Fruit fly (Drosophila melanogaster) whole organism, embryonic: ENCODE data around the gene CG7943.

Experiments
- Abd-B ChIP-seq: fragments of 200-800 bp; sonication (Bioruptor generic); optimal IDR thresholded peaks from 2 replicates; lab custom pipeline; 2018; ENCODE audit warnings: missing biosample characterization, mild to moderate bottlenecking, missing genetic modification characterization, moderate library complexity
- Bdp1 ChIP-seq: fragments of 200-800 bp; sonication (Bioruptor generic); optimal IDR thresholded peaks from 3 replicates; lab custom pipeline; 2016; ENCODE audit warnings: missing biosample characterization, missing genetic modification characterization
- BtbVII ChIP-seq: fragments of 200-800 bp; sonication (Bioruptor generic); optimal IDR thresholded peaks from 3 replicates; lab custom pipeline; 2017; ENCODE audit warnings: missing biosample characterization, mild to moderate bottlenecking, missing genetic modification characterization
- CG10209 ChIP-seq: fragments of 200-800 bp; sonication (Bioruptor generic); optimal IDR thresholded peaks from 3 replicates; lab custom pipeline; 2017; ENCODE audit warnings: missing biosample characterization, mild to moderate bottlenecking, missing genetic modification characterization, missing genetic modification reagents
- CG10267 ChIP-seq: fragments of 200-800 bp; sonication (Bioruptor generic); optimal IDR thresholded peaks from 2 replicates; lab custom pipeline; 2018; ENCODE audit warnings: missing biosample characterization, mild to moderate bottlenecking, missing genetic modification characterization, moderate library complexity
- CG11723 ChIP-seq: fragments of 200-800 bp; sonication (Bioruptor generic); optimal IDR thresholded peaks from 2 replicates; lab custom pipeline; 2017; ENCODE audit warnings: missing biosample characterization, mild to moderate bottlenecking, missing genetic modification characterization
- CG12219 ChIP-seq: fragments of 200-800 bp; sonication (Bioruptor generic); optimal IDR thresholded peaks from 3 replicates; lab custom pipeline; 2018; ENCODE audit warnings: missing biosample characterization, mild to moderate bottlenecking, missing genetic modification characterization
- CG12236 ChIP-seq: fragments of 200-800 bp; sonication (Bioruptor generic); optimal IDR thresholded peaks from 2 replicates; lab custom pipeline; 2016; ENCODE audit warnings: missing biosample characterization, missing genetic modification characterization
- CG12744 ChIP-seq: fragments of 200-800 bp; sonication (Bioruptor generic); optimal IDR thresholded peaks from 2 replicates; lab custom pipeline; 2016; ENCODE audit warnings: missing biosample characterization, missing genetic modification characterization
- CG13296 ChIP-seq: fragments of 200-800 bp; sonication (Bioruptor generic); optimal IDR thresholded peaks from 3 replicates; lab custom pipeline; 2018; ENCODE audit warnings: missing biosample characterization, mild to moderate bottlenecking, missing genetic modification characterization
- CG14014 ChIP-seq: fragments of 200-800 bp; sonication (Bioruptor generic); IDR thresholded peaks from 2 replicates; pipeline ENCODE4 v1.3.6; 2022; ENCODE audit warnings: missing biosample characterization, missing genetic modification characterization
- CG14965 ChIP-seq: fragments of 200-800 bp; sonication (Bioruptor generic); optimal IDR thresholded peaks from 2 replicates; lab custom pipeline; 2016; ENCODE audit warnings: missing biosample characterization, missing genetic modification characterization, borderline replicate concordance
- CG1529 ChIP-seq: fragments of 200-800 bp; sonication (Bioruptor generic); optimal IDR thresholded peaks from 3 replicates; lab custom pipeline; 2018; ENCODE audit warnings: missing biosample characterization, missing genetic modification characterization
- CG1603 ChIP-seq: fragments of 200-800 bp; sonication (Bioruptor generic); optimal IDR thresholded peaks from 2 replicates; lab custom pipeline; 2019; ENCODE audit warnings: missing biosample characterization, mild to moderate bottlenecking, missing genetic modification characterization, moderate library complexity
- CG16863 ChIP-seq: fragments of 200-800 bp; sonication (Bioruptor generic); optimal IDR thresholded peaks from 3 replicates; lab custom pipeline; 2016; ENCODE audit warnings: missing biosample characterization, missing genetic modification characterization
- CG31224 ChIP-seq: fragments of 200-800 bp; sonication (Bioruptor generic); IDR thresholded peaks from 2 replicates; pipeline ENCODE4 v1.3.6; 2022; ENCODE audit warnings: missing biosample characterization, missing genetic modification characterization
- CG31365 ChIP-seq: fragments of 200-800 bp; sonication (Bioruptor generic); optimal IDR thresholded peaks from 2 replicates; lab custom pipeline; 2018; ENCODE audit warnings: missing biosample characterization, mild to moderate bottlenecking, missing genetic modification characterization
- CG32532 ChIP-seq: fragments of 200-800 bp; sonication (Bioruptor generic); IDR thresholded peaks from 2 replicates; pipeline ENCODE4 v1.3.6; 2022; ENCODE audit warnings: missing biosample characterization, missing genetic modification characterization
- CG3838 ChIP-seq: fragments of 200-800 bp; sonication (Bioruptor generic); optimal IDR thresholded peaks from 3 replicates; lab custom pipeline; 2016; ENCODE audit warnings: missing biosample characterization, missing genetic modification characterization
- CG5953 ChIP-seq: fragments of 200-800 bp; sonication (Bioruptor generic); IDR thresholded peaks from 2 replicates; pipeline ENCODE4 v1.3.6; 2022; ENCODE audit warnings: missing biosample characterization, missing genetic modification characterization
- CG6175 ChIP-seq: fragments of 200-800 bp; sonication (Bioruptor generic); IDR thresholded peaks from 3 replicates; pipeline ENCODE4 v1.3.6; 2022; ENCODE audit warnings: missing biosample characterization, missing genetic modification characterization
- CG6272 ChIP-seq: fragments of 200-800 bp; sonication (Bioruptor generic); IDR thresholded peaks from 2 replicates; pipeline ENCODE4 v1.3.6; 2022; ENCODE audit warnings: missing biosample characterization, missing genetic modification characterization
- CG7839 ChIP-seq: fragments of 200-800 bp; sonication (Bioruptor generic); optimal IDR thresholded peaks from 3 replicates; lab custom pipeline; 2018; ENCODE audit warnings: missing biosample characterization, mild to moderate bottlenecking, missing genetic modification characterization, moderate library complexity
- Chrac-16 ChIP-seq: fragments of 200-800 bp; sonication (Bioruptor generic); optimal IDR thresholded peaks from 3 replicates; lab custom pipeline; 2016; ENCODE audit warnings: missing biosample characterization, missing genetic modification characterization
- Dad ChIP-seq: fragments of 200-800 bp; sonication (Bioruptor generic); optimal IDR thresholded peaks from 3 replicates; lab custom pipeline; 2016; ENCODE audit warnings: missing biosample characterization, missing genetic modification characterization
- Fer1 ChIP-seq: fragments of 200-800 bp; sonication (Bioruptor generic); optimal IDR thresholded peaks from 2 replicates; lab custom pipeline; 2017; ENCODE audit warnings: missing biosample characterization, mild to moderate bottlenecking, missing genetic modification characterization
- HLH4C ChIP-seq: fragments of 200-800 bp; sonication (Bioruptor generic); IDR thresholded peaks from 3 replicates; pipeline ENCODE4 v1.3.6; 2022; ENCODE audit warnings: missing biosample characterization, missing genetic modification characterization; ENCODE audit not compliant: partially characterized antibody
- Hmx ChIP-seq: fragments of 200-800 bp; sonication (Bioruptor generic); optimal IDR thresholded peaks from 2 replicates; lab custom pipeline; 2016; ENCODE audit warnings: missing biosample characterization, missing genetic modification characterization
- MBD-R2 ChIP-seq: fragments of 200-800 bp; sonication (Bioruptor generic); IDR thresholded peaks from 2 replicates; pipeline ENCODE4 v1.3.6; 2022; ENCODE audit warnings: missing biosample characterization, missing genetic modification characterization
- Mad ChIP-seq: fragments of 200-800 bp; sonication (Bioruptor generic); optimal IDR thresholded peaks from 2 replicates; lab custom pipeline; 2016; ENCODE audit warnings: missing biosample characterization, missing genetic modification characterization
- Side ChIP-seq: fragments of 200-800 bp; sonication (Bioruptor generic); optimal IDR thresholded peaks from 2 replicates; lab custom pipeline; 2016; ENCODE audit warnings: missing biosample characterization, missing genetic modification characterization
- Sry-δ ChIP-seq: fragments of 200-800 bp; sonication (Bioruptor generic); optimal IDR thresholded peaks from 2 replicates; lab custom pipeline; 2016; ENCODE audit warnings: missing biosample characterization, missing genetic modification characterization
- cato ChIP-seq: fragments of 200-800 bp; sonication (Bioruptor generic); optimal IDR thresholded peaks from 2 replicates; lab custom pipeline; 2016; ENCODE audit warnings: missing biosample characterization, missing genetic modification characterization, borderline replicate concordance
- corto ChIP-seq: fragments of 200-800 bp; sonication (Bioruptor generic); optimal IDR thresholded peaks from 2 replicates; lab custom pipeline; 2016; ENCODE audit warnings: missing biosample characterization, mild to moderate bottlenecking, missing genetic modification characterization, moderate library complexity
- croc ChIP-seq: fragments of 200-800 bp; sonication (Bioruptor generic); conservative IDR thresholded peaks from 3 replicates; pipeline ENCODE4 v1.3.6; 2022; ENCODE audit warnings: missing biosample characterization, missing genetic modification characterization
- inv ChIP-seq: fragments of 200-800 bp; sonication (Bioruptor generic); IDR thresholded peaks from 2 replicates; pipeline ENCODE4 v1.3.6; 2022; ENCODE audit warnings: missing biosample characterization, missing genetic modification characterization; ENCODE audit not compliant: partially characterized antibody
- lov ChIP-seq, 2 experiments: fragments of 200-800 bp in 1 of 2; fragments of >200 bp in 1 of 2; sonication (Bioruptor generic) in 1 of 2; IDR thresholded peaks in 1 of 2; optimal IDR thresholded peaks in 1 of 2; 2 replicates in 1 of 2; 3 replicates in 1 of 2; pipeline versions ENCODE4 v1.3.6 to Lab custom; 2017 to 2022; ENCODE audit warnings: missing biosample characterization in 1 of 2, missing genetic modification characterization in 1 of 2
- nerfin-1 ChIP-seq: fragments of 200-800 bp; sonication (Bioruptor generic); optimal IDR thresholded peaks from 3 replicates; lab custom pipeline; 2019; ENCODE audit warnings: missing biosample characterization, mild to moderate bottlenecking, missing genetic modification characterization, moderate library complexity
- psq ChIP-seq: fragments of 200-800 bp; sonication (Bioruptor generic); optimal IDR thresholded peaks from 2 replicates; lab custom pipeline; 2017; ENCODE audit warnings: missing biosample characterization, missing genetic modification characterization
- pum ChIP-seq: fragments of 200-800 bp; sonication (Bioruptor generic); optimal IDR thresholded peaks from 2 replicates; lab custom pipeline; 2016; ENCODE audit warnings: missing biosample characterization, missing genetic modification characterization
- sc ChIP-seq, 3 experiments: fragments of >200 bp in 2 of 3; fragments of 200-800 bp in 1 of 3; sonication (Bioruptor generic) in 1 of 3; optimal IDR thresholded peaks; 2 replicates in 2 of 3; 3 replicates in 1 of 3; lab custom pipeline; 2017; ENCODE audit warnings: mild to moderate bottlenecking in 1 of 3, missing biosample characterization in 1 of 3, missing genetic modification characterization in 1 of 3, missing genetic modification reagents in 1 of 3
- sens-2 ChIP-seq: fragments of 200-800 bp; sonication (Bioruptor generic); IDR thresholded peaks from 2 replicates; pipeline ENCODE4 v1.3.6; 2022; ENCODE audit warnings: missing biosample characterization, missing genetic modification characterization
- shn ChIP-seq: fragments of 200-800 bp; sonication (Bioruptor generic); optimal IDR thresholded peaks from 3 replicates; lab custom pipeline; 2016; ENCODE audit warnings: missing biosample characterization, missing genetic modification characterization
- tll ChIP-seq, 2 experiments: fragments of 200-800 bp in 1 of 2; fragments of >200 bp in 1 of 2; sonication (Bioruptor generic) in 1 of 2; optimal IDR thresholded peaks; 2 replicates each; lab custom pipeline; 2017 to 2019; ENCODE audit warnings: missing biosample characterization in 2 of 2, missing genetic modification characterization in 2 of 2, mild to moderate bottlenecking in 1 of 2, moderate library complexity in 1 of 2
- usp ChIP-seq: fragments of >200 bp; optimal IDR thresholded peaks from 2 replicates; lab custom pipeline; 2017; ENCODE audit warnings: missing biosample characterization, missing genetic modification characterization
- vfl ChIP-seq: fragments of 200-800 bp; sonication (Bioruptor generic); optimal IDR thresholded peaks from 2 replicates; lab custom pipeline; 2016; ENCODE audit warnings: missing biosample characterization, missing genetic modification characterization
- wor ChIP-seq: fragments of 200-800 bp; sonication (Bioruptor generic); IDR thresholded peaks from 2 replicates; pipeline ENCODE4 v1.3.6; 2022; ENCODE audit warnings: missing biosample characterization, missing genetic modification characterization

Gene CG7943

dm6 chr3R:30021559-30022451 is 24.5 kb upstream of the CG7943 start, which contains the start of gene Mgat2 (continued):
- peak; percentile 82; the same call in 2 of the 3 replicates for TF ChIP-seq CG6175
- peak; percentile 59 for TF ChIP-seq CG12219 (GFP tag; lab: Kevin White, UChicago)
- no peak for TF ChIP-seq wor (GFP tag; lab: Robert Waterston, UW)
- TF ChIP-seq Abd-B (GFP tag; lab: Kevin White, UChicago), result no peak
- TF ChIP-seq CG1603, result peak; percentile 44
- TF ChIP-seq Dad (GFP tag; lab: Kevin White, UChicago), result no peak
- TF ChIP-seq pum (GFP tag; lab: Kevin White, UChicago), result no peak
- no peak for TF ChIP-seq corto (GFP tag; lab: Kevin White, UChicago)
- no peak for TF ChIP-seq vfl (GFP tag; lab: Kevin White, UChicago)
- TF ChIP-seq CG10209, result no peak
- TF ChIP-seq CG7839 (tag; lab: Kevin White, UChicago), result no peak
- peak; percentile 74 for TF ChIP-seq Fer1 (GFP tag; lab: Kevin White, UChicago)
- no peak for TF ChIP-seq sc (optimal IDR thresholded peaks at IDR 0.05; lab: Kevin White, UChicago)
- TF ChIP-seq sc (GFP tag; optimal IDR thresholded peaks at IDR 0.05; lab: Kevin White, UChicago), result no peak
- no peak for TF ChIP-seq Hmx
- TF ChIP-seq shn, result no peak
- no peak for TF ChIP-seq lov (optimal IDR thresholded peaks at IDR 0.05; lab: Kevin White, UChicago)
- 0 out of 3 replicates have a peak, but pooled peaks have one; percentile 29 for TF ChIP-seq lov (GFP tag; IDR thresholded peaks at IDR 0.05; lab: Robert Waterston, UW)
- no peak for TF ChIP-seq CG31224
- TF ChIP-seq nerfin-1 (tag; lab: Kevin White, UChicago), result peak; percentile 84
- TF ChIP-seq Bdp1 (GFP tag; lab: Kevin White, UChicago), result no peak
- TF ChIP-seq HLH4C (GFP tag; lab: Robert Waterston, UW), result peak; percentile 80
- TF ChIP-seq sens-2, result peak; percentile 39; the same call in 1 of the 2 replicates
- TF ChIP-seq CG6272 (GFP tag; lab: Robert Waterston, UW), result no peak
- no peak for TF ChIP-seq cato (GFP tag; lab: Kevin White, UChicago)
- TF ChIP-seq CG3838 (GFP tag; lab: Kevin White, UChicago), result no peak
- no peak for TF ChIP-seq Mad (GFP tag; lab: Kevin White, UChicago)
- no peak for TF ChIP-seq CG14014 (GFP tag; lab: Robert Waterston, UW)
- peak; percentile 63 for TF ChIP-seq BtbVII (GFP tag; lab: Kevin White, UChicago)
- peak; percentile 15 for TF ChIP-seq CG14965 (GFP tag; lab: Kevin White, UChicago)
- TF ChIP-seq CG10267 (tag; lab: Kevin White, UChicago), result peak; percentile 44
- TF ChIP-seq Side, result peak; percentile 63
- no peak for TF ChIP-seq croc (GFP tag; lab: Robert Waterston, UW)
- TF ChIP-seq psq (GFP tag; lab: Kevin White, UChicago), result no peak
- TF ChIP-seq CG5953 (GFP tag; lab: Robert Waterston, UW), result no peak
- peak; percentile 74 for TF ChIP-seq inv (GFP tag; lab: Robert Waterston, UW)
- TF ChIP-seq CG12744 (GFP tag; lab: Kevin White, UChicago), result no peak
- TF ChIP-seq Sry-δ (GFP tag; lab: Kevin White, UChicago), result no peak
- TF ChIP-seq usp (GFP tag; lab: Kevin White, UChicago), result no peak
- TF ChIP-seq tll (GFP tag; optimal IDR thresholded peaks at IDR 0.05; lab: Kevin White, UChicago), result peak in 1 of 2 experiments; percentile 45
- no peak for TF ChIP-seq CG1529 (GFP tag; lab: Kevin White, UChicago)
- peak; percentile 97 for TF ChIP-seq CG16863 (GFP tag; lab: Kevin White, UChicago)
- TF ChIP-seq CG32532 (GFP tag; lab: Robert Waterston, UW), result peak; percentile 21; the same call in 1 of the 2 replicates
- peak; percentile 15; the same call in 1 of the 2 replicates for TF ChIP-seq MBD-R2
- TF ChIP-seq CG12236 (GFP tag; lab: Kevin White, UChicago), result peak; percentile 14
- TF ChIP-seq CG31365 (tag; lab: Kevin White, UChicago), result peak; percentile 42
- TF ChIP-seq Chrac-16 (GFP tag; lab: Kevin White, UChicago), result no peak
- peak; percentile 16 for TF ChIP-seq CG11723 (GFP tag; lab: Kevin White, UChicago)
- TF ChIP-seq CG13296 (GFP tag; lab: Kevin White, UChicago), result peak; percentile 41
